Worm (Caenorhabditis elegans) whole organism, L1 larva: Measurements from ENCODE around the gene cope-1.

ENCODE experiments used
- C04F5.9 ChIP-seq: sonication (generic microtip); optimal IDR thresholded peaks from 2 replicates; lab custom pipeline; 2016; ENCODE audit warnings: missing genetic modification characterization, missing compliant biosample characterization
- C16A3.4 ChIP-seq: fragments of 150-350 bp; optimal IDR thresholded peaks from 2 replicates; lab custom pipeline; 2014; ENCODE audit warnings: missing biosample characterization, missing genetic modification characterization
- F16B12.6 ChIP-seq: fragments of 150-350 bp; optimal IDR thresholded peaks from 2 replicates; lab custom pipeline; 2014; ENCODE audit warnings: missing biosample characterization, missing genetic modification characterization
- alr-1 ChIP-seq: fragments of 200-800 bp; sonication (Bioruptor generic); optimal IDR thresholded peaks from 2 replicates; lab custom pipeline; 2018; ENCODE audit warnings: borderline replicate concordance, mild to moderate bottlenecking, missing genetic modification characterization, missing compliant biosample characterization
- aly-2 ChIP-seq: fragments of 150-350 bp; optimal IDR thresholded peaks from 2 replicates; lab custom pipeline; 2014; ENCODE audit warnings: missing biosample characterization, missing genetic modification characterization
- blmp-1 ChIP-seq: fragments of 150-350 bp; optimal IDR thresholded peaks from 2 replicates; lab custom pipeline; 2014; ENCODE audit warnings: missing biosample characterization, missing genetic modification characterization
- ceh-90 ChIP-seq: sonication (generic microtip); optimal IDR thresholded peaks from 2 replicates; lab custom pipeline; 2016; ENCODE audit warnings: missing genetic modification characterization, missing compliant biosample characterization
- dpl-1 ChIP-seq, 3 experiments: fragments of 150-350 bp in 2 of 3; sonication (generic microtip) in 1 of 3; optimal IDR thresholded peaks; 2 replicates each; lab custom pipeline; 2014 to 2017; ENCODE audit warnings: missing biosample characterization in 3 of 3, missing genetic modification characterization in 3 of 3, missing genetic modification reagents in 3 of 3
- dsc-1 ChIP-seq: sonication (generic microtip); optimal IDR thresholded peaks from 2 replicates; lab custom pipeline; 2016; ENCODE audit warnings: mild to moderate bottlenecking, missing genetic modification characterization, missing compliant biosample characterization
- efl-3 ChIP-seq: fragments of 200-800 bp; sonication (Bioruptor generic); optimal IDR thresholded peaks from 2 replicates; lab custom pipeline; 2018; ENCODE audit warnings: mild to moderate bottlenecking, missing genetic modification characterization, missing compliant biosample characterization
- egl-27 ChIP-seq, 2 experiments: fragments of 150-350 bp in 1 of 2; sonication (generic microtip); optimal IDR thresholded peaks; 3 replicates each; lab custom pipeline; 2017 to 2018; ENCODE audit warnings: missing biosample characterization in 2 of 2, missing genetic modification characterization in 2 of 2, missing genetic modification reagents in 2 of 2
- elt-2 ChIP-seq: sonication (generic microtip); optimal IDR thresholded peaks from 2 replicates; lab custom pipeline; 2016; ENCODE audit warnings: missing genetic modification characterization, mild to moderate bottlenecking, inconsistent platforms, missing compliant biosample characterization, missing genetic modification reagents
- fkh-10 ChIP-seq: sonication (generic microtip); optimal IDR thresholded peaks from 2 replicates; lab custom pipeline; 2017; ENCODE audit warnings: missing biosample characterization, missing genetic modification reagents, missing genetic modification characterization
- fkh-8 ChIP-seq: sonication (generic microtip); optimal IDR thresholded peaks from 2 replicates; lab custom pipeline; 2016; ENCODE audit warnings: mild to moderate bottlenecking, missing genetic modification characterization, missing compliant biosample characterization
- grh-1 ChIP-seq: fragments of 200-800 bp; sonication (Bioruptor generic); IDR thresholded peaks from 2 replicates; pipeline ENCODE4 v1.3.6; 2022; ENCODE audit warnings: missing genetic modification reagents, missing genetic modification characterization, missing compliant biosample characterization
- hlh-4 ChIP-seq: sonication (generic microtip); optimal IDR thresholded peaks from 2 replicates; lab custom pipeline; 2016; ENCODE audit warnings: mild to moderate bottlenecking, missing genetic modification characterization, missing compliant biosample characterization
- hpl-2 ChIP-seq: fragments of 150-350 bp; optimal IDR thresholded peaks from 2 replicates; lab custom pipeline; 2014; ENCODE audit warnings: missing biosample characterization, missing genetic modification reagents, missing genetic modification characterization
- isw-1 ChIP-seq: fragments of 200-800 bp; sonication (Bioruptor generic); IDR thresholded peaks from 2 replicates; pipeline ENCODE4 v1.3.6; 2022; ENCODE audit warnings: missing genetic modification characterization, missing compliant biosample characterization
- jun-1 ChIP-seq: fragments of 150-350 bp; optimal IDR thresholded peaks from 2 replicates; lab custom pipeline; 2014; ENCODE audit warnings: missing biosample characterization, missing genetic modification reagents, missing genetic modification characterization
- lin-13 ChIP-seq: fragments of 150-350 bp; optimal IDR thresholded peaks from 2 replicates; lab custom pipeline; 2014; ENCODE audit warnings: missing biosample characterization, missing genetic modification reagents, missing genetic modification characterization
- lin-15B ChIP-seq: fragments of 150-350 bp; sonication (generic microtip); optimal IDR thresholded peaks from 3 replicates; lab custom pipeline; 2014; ENCODE audit warnings: missing biosample characterization, missing genetic modification characterization
- lin-35 ChIP-seq, 2 experiments: fragments of 150-350 bp; optimal IDR thresholded peaks; 2 replicates each; lab custom pipeline; 2014; ENCODE audit warnings: missing biosample characterization in 2 of 2, missing genetic modification characterization in 2 of 2, missing genetic modification reagents in 2 of 2
- lin-39 ChIP-seq: fragments of 150-350 bp; optimal IDR thresholded peaks from 2 replicates; lab custom pipeline; 2014; ENCODE audit warnings: missing biosample characterization, missing genetic modification reagents, missing genetic modification characterization
- lsy-2 ChIP-seq, 2 experiments: fragments of 150-350 bp; optimal IDR thresholded peaks; 2 replicates each; lab custom pipeline; 2014; ENCODE audit warnings: missing biosample characterization in 2 of 2, missing genetic modification characterization in 2 of 2
- mab-9 ChIP-seq: fragments of 200-800 bp; sonication (Bioruptor generic); IDR thresholded peaks from 2 replicates; pipeline ENCODE4 v1.3.6; 2022; ENCODE audit warnings: missing genetic modification reagents, missing genetic modification characterization, missing compliant biosample characterization
- mef-2 ChIP-seq: fragments of 150-350 bp; optimal IDR thresholded peaks from 2 replicates; lab custom pipeline; 2014; ENCODE audit warnings: missing biosample characterization, missing genetic modification characterization
- mep-1 ChIP-seq: fragments of 150-350 bp; optimal IDR thresholded peaks from 2 replicates; lab custom pipeline; 2014; ENCODE audit warnings: missing biosample characterization, missing genetic modification characterization
- nhr-11 ChIP-seq: fragments of 150-350 bp; optimal IDR thresholded peaks from 2 replicates; lab custom pipeline; 2014; ENCODE audit warnings: missing biosample characterization, missing genetic modification characterization
- nhr-12 ChIP-seq: sonication (generic microtip); optimal IDR thresholded peaks from 2 replicates; lab custom pipeline; 2017; ENCODE audit warnings: missing biosample characterization, missing genetic modification characterization
- nhr-20 ChIP-seq: sonication (generic microtip); optimal IDR thresholded peaks from 2 replicates; lab custom pipeline; 2016; ENCODE audit warnings: mild to moderate bottlenecking, missing genetic modification characterization, missing compliant biosample characterization
- nhr-71 ChIP-seq: sonication (generic microtip); optimal IDR thresholded peaks from 2 replicates; lab custom pipeline; 2016; ENCODE audit warnings: mild to moderate bottlenecking, missing genetic modification characterization, moderate library complexity, missing compliant biosample characterization
- nhr-76 ChIP-seq: sonication (generic microtip); optimal IDR thresholded peaks from 2 replicates; lab custom pipeline; 2017; ENCODE audit warnings: missing biosample characterization, missing genetic modification characterization
- nhr-84 ChIP-seq: sonication (generic microtip); optimal IDR thresholded peaks from 2 replicates; lab custom pipeline; 2017; ENCODE audit warnings: missing biosample characterization, missing genetic modification characterization
- nhr-90 ChIP-seq: sonication (generic microtip); optimal IDR thresholded peaks from 2 replicates; lab custom pipeline; 2016; ENCODE audit warnings: mild to moderate bottlenecking, missing genetic modification characterization, missing compliant biosample characterization; ENCODE audit not compliant: poor library complexity
- pag-3 ChIP-seq: sonication (generic microtip); optimal IDR thresholded peaks from 2 replicates; lab custom pipeline; 2017; ENCODE audit warnings: missing genetic modification characterization, mild to moderate bottlenecking, missing compliant biosample characterization, antibody characterized with exemption, borderline replicate concordance; ENCODE audit not compliant: insufficient read depth
- pax-3 ChIP-seq: fragments of 200-800 bp; sonication (Bioruptor generic); optimal IDR thresholded peaks from 2 replicates; lab custom pipeline; 2018; ENCODE audit warnings: mild to moderate bottlenecking, missing genetic modification characterization, moderate library complexity, missing compliant biosample characterization
- pqm-1 ChIP-seq: sonication (generic microtip); optimal IDR thresholded peaks from 3 replicates; lab custom pipeline; 2017; ENCODE audit warnings: missing biosample characterization, missing genetic modification characterization
- skn-1 ChIP-seq: fragments of 150-350 bp; optimal IDR thresholded peaks from 2 replicates; lab custom pipeline; 2014; ENCODE audit warnings: missing biosample characterization, missing genetic modification characterization
- snpc-4 ChIP-seq: fragments of 150-350 bp; optimal IDR thresholded peaks from 2 replicates; lab custom pipeline; 2014; ENCODE audit warnings: missing biosample characterization, missing genetic modification characterization
- snu-23 ChIP-seq: sonication (generic microtip); optimal IDR thresholded peaks from 2 replicates; lab custom pipeline; 2016; ENCODE audit warnings: missing genetic modification characterization, missing compliant biosample characterization
- sptf-1 ChIP-seq: fragments of 150-350 bp; optimal IDR thresholded peaks from 2 replicates; lab custom pipeline; 2014; ENCODE audit warnings: missing biosample characterization, missing genetic modification characterization
- sup-37 ChIP-seq: fragments of 200-800 bp; sonication (Bioruptor generic); optimal IDR thresholded peaks from 2 replicates; lab custom pipeline; 2018; ENCODE audit warnings: mild to moderate bottlenecking, missing genetic modification characterization, missing compliant biosample characterization
- swsn-7 ChIP-seq: sonication (generic microtip); optimal IDR thresholded peaks from 2 replicates; lab custom pipeline; 2016; ENCODE audit warnings: missing genetic modification characterization, missing compliant biosample characterization
- unc-130 ChIP-seq: fragments of 150-350 bp; optimal IDR thresholded peaks from 2 replicates; lab custom pipeline; 2017; ENCODE audit warnings: missing biosample characterization, missing genetic modification characterization, inconsistent platforms
- unc-30 ChIP-seq: sonication (generic microtip); optimal IDR thresholded peaks from 2 replicates; lab custom pipeline; 2017; ENCODE audit warnings: missing biosample characterization, missing genetic modification characterization
- unc-98 ChIP-seq: fragments of 200-800 bp; sonication (Bioruptor generic); IDR thresholded peaks from 2 replicates; pipeline ENCODE4 v1.3.6; 2022; ENCODE audit warnings: missing genetic modification characterization, missing compliant biosample characterization
- zip-4 ChIP-seq: fragments of 200-800 bp; sonication (Bioruptor generic); optimal IDR thresholded peaks from 2 replicates; lab custom pipeline; 2018; ENCODE audit warnings: mild to moderate bottlenecking, missing genetic modification characterization, moderate library complexity, missing compliant biosample characterization
- ztf-11 ChIP-seq, 2 experiments: sonication (generic microtip); optimal IDR thresholded peaks; 2 replicates each; lab custom pipeline; 2016 to 2017; ENCODE audit warnings: missing genetic modification characterization in 2 of 2, missing biosample characterization in 1 of 2, missing compliant biosample characterization in 1 of 2
- ztf-4 ChIP-seq: fragments of 150-350 bp; optimal IDR thresholded peaks from 2 replicates; lab custom pipeline; 2014; ENCODE audit warnings: missing biosample characterization, missing genetic modification characterization

cope-1 gene

ce11 chrIII:13439415-13439814 lies 13.4 kb downstream of the cope-1 start, which contains the start of gene ciao-2B (continued):
- TF ChIP-seq mep-1 (tag; lab: Kevin White, UChicago) (peak; percentile 0), nhr-71 (tag; lab: Kevin White, UChicago) (peak; percentile 58), ztf-11 (tag; optimal IDR thresholded peaks at IDR 0.05; lab: Kevin White, UChicago) (peak in 1 of 2 experiments; percentile 47), egl-27 (tag; optimal IDR thresholded peaks at IDR 0.05; lab: Kevin White, UChicago) (no peak), C16A3.4 (tag; lab: Kevin White, UChicago) (no peak), lsy-2 (tag; optimal IDR thresholded peaks at IDR 0.05; lab: Kevin White, UChicago) (peak; percentile 38 to 71), grh-1 (GFP tag; lab: Robert Waterston, UW) (no peak), unc-30 (tag; lab: Kevin White, UChicago) (no peak), lin-35 (GFP tag; optimal IDR thresholded peaks at IDR 0.05; lab: Kevin White, UChicago) (peak; percentile 87 to 93), sptf-1 (tag; lab: Kevin White, UChicago) (no peak), dpl-1 (GFP tag; optimal IDR thresholded peaks at IDR 0.05; lab: Kevin White, UChicago) (peak; percentile 79 to 89 (median 87)), fkh-10 (no peak), pqm-1 (no peak), jun-1 (no peak), isw-1 (GFP tag; lab: Robert Waterston, UW) (0 out of 2 replicates have a peak, but pooled peaks have one; percentile 22), nhr-84 (tag; lab: Kevin White, UChicago) (no peak), efl-3 (GFP tag; lab: Kevin White, UChicago) (no peak), hpl-2 (GFP tag; lab: Kevin White, UChicago) (no peak), sup-37 (no peak), snu-23 (GFP tag; lab: Kevin White, UChicago) (peak; percentile 29), swsn-7 (tag; lab: Kevin White, UChicago) (no peak), dsc-1 (tag; lab: Kevin White, UChicago) (peak; percentile 52), nhr-20 (tag; lab: Kevin White, UChicago) (no peak), lin-15B (tag; lab: Kevin White, UChicago) (no peak), mef-2 (no peak), ztf-4 (tag; lab: Kevin White, UChicago) (no peak), pag-3 (tag; lab: Kevin White, UChicago) (no peak), nhr-11 (tag; lab: Kevin White, UChicago) (no peak), C04F5.9 (no peak), nhr-12 (tag; lab: Kevin White, UChicago) (no peak), hlh-4 (no peak), alr-1 (tag; lab: Kevin White, UChicago) (no peak), pax-3 (tag; lab: Kevin White, UChicago) (no peak), nhr-76 (tag; lab: Kevin White, UChicago) (no peak), zip-4 (GFP tag; lab: Kevin White, UChicago) (no peak), elt-2 (tag; lab: Kevin White, UChicago) (no peak), nhr-90 (tag; lab: Kevin White, UChicago) (peak; percentile 62), ceh-90 (tag; lab: Kevin White, UChicago) (peak; percentile 83), snpc-4 (tag; lab: Kevin White, UChicago) (no peak), skn-1 (peak; percentile 19), lin-13 (GFP tag; lab: Kevin White, UChicago) (no peak), lin-39 (tag; lab: Kevin White, UChicago) (peak; percentile 20), F16B12.6 (tag; lab: Kevin White, UChicago) (no peak), unc-130 (tag; lab: Kevin White, UChicago) (no peak), aly-2 (tag; lab: Kevin White, UChicago) (no peak), blmp-1 (tag; lab: Kevin White, UChicago) (no peak), fkh-8 (no peak), mab-9 (no peak), unc-98 (GFP tag; lab: Robert Waterston, UW) (peak; percentile 9; the same call in 1 of the 2 replicates)
